Worm (Caenorhabditis elegans) whole organism, midembryonic: Measurements from ENCODE around the gene Y41D4B.14.

Experiments
- T22C8.4 ChIP-seq: fragments of 200-800 bp; sonication (Bioruptor generic); IDR thresholded peaks from 2 replicates; pipeline ENCODE4 v1.3.6; 2022; ENCODE audit warnings: missing genetic modification characterization, missing compliant biosample characterization
- cog-1 ChIP-seq: sonication (generic microtip); optimal IDR thresholded peaks from 2 replicates; lab custom pipeline; 2016; ENCODE audit warnings: missing genetic modification characterization, missing compliant biosample characterization
- flt-1 ChIP-seq: fragments of 200-800 bp; sonication (Bioruptor generic); IDR thresholded peaks from 2 replicates; pipeline ENCODE4 v1.3.6; 2022; ENCODE audit warnings: missing genetic modification characterization, missing compliant biosample characterization
- ztf-29 ChIP-seq: fragments of 200-800 bp; sonication (Bioruptor generic); IDR thresholded peaks from 2 replicates; pipeline ENCODE4 v1.3.6; 2022; ENCODE audit warnings: missing genetic modification reagents, missing genetic modification characterization, missing compliant biosample characterization

ce11 chrIV:1549095-1550093 is 27.4 kb upstream of the Y41D4B.14 start:
- TF ChIP-seq T22C8.4: no peak
- no peak for TF ChIP-seq flt-1 (GFP tag; lab: Robert Waterston, UW)
- TF ChIP-seq cog-1 (tag; lab: Kevin White, UChicago): no peak
- TF ChIP-seq ztf-29 (GFP tag; lab: Robert Waterston, UW): no peak
